Worm (Caenorhabditis elegans) whole organism, L1 larva: Measurements from ENCODE around the gene ZK632.11.

ENCODE experiments used
- efl-1 ChIP-seq, 4 experiments: fragments of 150-350 bp; optimal IDR thresholded peaks in 3 of 4; peaks in 1 of 4; 1 replicate in 1 of 4; 2 replicates in 3 of 4; lab custom pipeline; 2014; ENCODE audit warnings: missing biosample characterization in 2 of 4, missing genetic modification characterization in 2 of 4, missing genetic modification reagents in 2 of 4
- lir-3 ChIP-seq: sonication (generic microtip); optimal IDR thresholded peaks from 2 replicates; lab custom pipeline; 2016; ENCODE audit warnings: mild to moderate bottlenecking, missing genetic modification characterization, moderate library complexity, missing compliant biosample characterization; ENCODE audit not compliant: poor library complexity
- lsy-2 ChIP-seq, 2 experiments: fragments of 150-350 bp; optimal IDR thresholded peaks; 2 replicates each; lab custom pipeline; 2014; ENCODE audit warnings: missing biosample characterization in 2 of 2, missing genetic modification characterization in 2 of 2
- nhr-19 ChIP-seq: fragments of 200-800 bp; sonication (Bioruptor generic); conservative IDR thresholded peaks from 2 replicates; pipeline ENCODE4 v1.3.6; 2022; ENCODE audit warnings: missing genetic modification characterization, missing compliant biosample characterization
- nhr-28 ChIP-seq: fragments of 150-350 bp; optimal IDR thresholded peaks from 2 replicates; lab custom pipeline; 2014; ENCODE audit warnings: missing biosample characterization, missing genetic modification characterization
- snpc-4 ChIP-seq: fragments of 150-350 bp; optimal IDR thresholded peaks from 2 replicates; lab custom pipeline; 2014; ENCODE audit warnings: missing biosample characterization, missing genetic modification characterization

DNA sequence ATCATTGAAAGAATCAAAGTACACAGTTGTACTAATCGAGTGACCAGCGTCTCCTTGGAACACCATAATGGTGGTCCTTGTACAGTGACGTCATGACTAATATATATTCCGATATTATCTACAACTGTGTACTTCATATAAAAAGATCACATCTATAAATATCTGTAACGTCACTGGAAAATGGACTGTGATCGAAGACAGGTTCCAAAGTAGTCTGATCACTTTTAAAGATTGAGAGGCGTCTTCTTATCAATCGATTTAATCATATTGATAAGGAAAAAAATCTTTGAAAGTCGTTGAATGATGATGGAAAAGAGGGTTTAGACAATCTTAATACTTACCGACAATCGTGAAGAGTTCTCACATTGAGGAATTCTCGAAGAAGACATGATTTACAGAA, 30.3 kb downstream of the ZK632.11 start:
- TF ChIP-seq efl-1 (optimal IDR thresholded peaks at IDR 0.05; lab: Kevin White, UChicago) (no peak), efl-1 (GFP tag; optimal IDR thresholded peaks at IDR 0.05 in 1 of 2; lab: Kevin White, UChicago) (peak in 1 of 2 experiments; percentile 92), snpc-4 (tag; lab: Kevin White, UChicago) (no peak), lsy-2 (tag; optimal IDR thresholded peaks at IDR 0.05; lab: Kevin White, UChicago) (no peak), nhr-19 (GFP tag; lab: Robert Waterston, UW) (no peak), lir-3 (tag; lab: Kevin White, UChicago) (no peak), nhr-28 (no peak)
